Fruit fly (Drosophila melanogaster): ENCODE data around the gene CG17648.

Gene CG17648

dm6 chr2L:1727826-1728619 is 24.1 kb upstream of the CG17648 start (continued):
- peak; percentile 86 for TF ChIP-seq CG10462 (GFP tag; optimal IDR thresholded peaks at IDR 0.05)
- TF ChIP-seq exex (tag; optimal IDR thresholded peaks at IDR 0.05), result peak; percentile 86
- peak; percentile 92 for TF ChIP-seq CG6813 (GFP tag; optimal IDR thresholded peaks at IDR 0.05)
- TF ChIP-seq Sox100B (GFP tag; optimal IDR thresholded peaks at IDR 0.05), result peak; percentile 99
- TF ChIP-seq jumu (GFP tag; optimal IDR thresholded peaks at IDR 0.05), result peak; percentile 86
- TF ChIP-seq tgo (GFP tag; IDR thresholded peaks at IDR 0.05), result peak; percentile 97
- peak; percentile 98 for TF ChIP-seq CG2120 (GFP tag; optimal IDR thresholded peaks at IDR 0.05)
- peak; percentile 90 for TF ChIP-seq psq (GFP tag; optimal IDR thresholded peaks at IDR 0.05)
- peak; percentile 25 for TF ChIP-seq CG4282 (GFP tag; optimal IDR thresholded peaks at IDR 0.05)
- peak; percentile 54 for TF ChIP-seq Atf-2 (GFP tag; optimal IDR thresholded peaks at IDR 0.05)
- no peak; the same call in 1 of the 2 replicates for TF ChIP-seq CG42726 (GFP tag; IDR thresholded peaks at IDR 0.05; ENCODE audit: partially characterized antibody)
- TF ChIP-seq CG6272 (GFP tag; IDR thresholded peaks at IDR 0.05), result peak; percentile 96
- peak; percentile 91 for TF ChIP-seq ro (GFP tag; IDR thresholded peaks at IDR 0.05)
- no peak for TF ChIP-seq phol (tag; optimal IDR thresholded peaks at IDR 0.05)
- TF ChIP-seq CG32767 (GFP tag; IDR thresholded peaks at IDR 0.05), result peak; percentile 98
- peak; percentile 56; the same call in 2 of the 3 replicates for TF ChIP-seq Opbp (GFP tag; IDR thresholded peaks at IDR 0.05; ENCODE audit: partially characterized antibody)
- peak; percentile 98 for TF ChIP-seq gcm (GFP tag; optimal IDR thresholded peaks at IDR 0.05)
- TF ChIP-seq pnt (GFP tag; optimal IDR thresholded peaks at IDR 0.05), result peak; percentile 76
- TF ChIP-seq sc (optimal IDR thresholded peaks at IDR 0.05), result no peak
- peak; percentile 96 for TF ChIP-seq sc (GFP tag; optimal IDR thresholded peaks at IDR 0.05)
- no peak for TF ChIP-seq Tbp (GFP tag; optimal IDR thresholded peaks at IDR 0.05)
- TF ChIP-seq CG10979 (tag; optimal IDR thresholded peaks at IDR 0.05), result peak; percentile 95
- peak; percentile 89 for TF ChIP-seq mam (GFP tag; optimal IDR thresholded peaks at IDR 0.05)
- TF ChIP-seq zen2 (GFP tag; IDR thresholded peaks at IDR 0.05; ENCODE audit: partially characterized antibody), result no peak; the same call in 2 of the 3 replicates
- TF ChIP-seq CG30020 (tag; optimal IDR thresholded peaks at IDR 0.05), result peak; percentile 88
- TF ChIP-seq pfk (GFP tag; optimal IDR thresholded peaks at IDR 0.05), result peak; percentile 63
- TF ChIP-seq CTCF (GFP tag; optimal IDR thresholded peaks at IDR 0.05), result peak; percentile 47
- peak; percentile 97 for TF ChIP-seq CG34224 (GFP tag; IDR thresholded peaks at IDR 0.05; ENCODE audit: partially characterized antibody)
- peak; percentile 25 for TF ChIP-seq CG9876 (GFP tag; optimal IDR thresholded peaks at IDR 0.05)
- peak; percentile 95 for TF ChIP-seq CG4404 (GFP tag; IDR thresholded peaks at IDR 0.05)
- peak; percentile 90 for TF ChIP-seq Asciz (GFP tag; optimal IDR thresholded peaks at IDR 0.05)
- peak; percentile 89 for TF ChIP-seq HLH4C (GFP tag; IDR thresholded peaks at IDR 0.05; ENCODE audit: partially characterized antibody)
- TF ChIP-seq HmgD (GFP tag; optimal IDR thresholded peaks at IDR 0.05), result no peak
- TF ChIP-seq CG11456 (GFP tag; IDR thresholded peaks at IDR 0.05), result peak; percentile 97
- peak; percentile 92 for TF ChIP-seq Awh (GFP tag; IDR thresholded peaks at IDR 0.05)
- TF ChIP-seq aop (GFP tag; IDR thresholded peaks at IDR 0.05), result peak; percentile 81
- TF ChIP-seq Sry-β (GFP tag; optimal IDR thresholded peaks at IDR 0.05), result peak; percentile 48
- peak; percentile 98 for TF ChIP-seq CG12391 (tag; optimal IDR thresholded peaks at IDR 0.05)
- TF ChIP-seq Bteb2 (GFP tag; optimal IDR thresholded peaks at IDR 0.05), result peak; percentile 92
- TF ChIP-seq Optix (GFP tag; IDR thresholded peaks at IDR 0.05), result peak; percentile 94
- peak; percentile 96 for TF ChIP-seq lbe (GFP tag; optimal IDR thresholded peaks at IDR 0.05)
- peak; percentile 98 for TF ChIP-seq salm (tag; optimal IDR thresholded peaks at IDR 0.05)
- TF ChIP-seq crc (GFP tag; optimal IDR thresholded peaks at IDR 0.05), result no peak
- peak; percentile 85 for TF ChIP-seq inv (GFP tag; IDR thresholded peaks at IDR 0.05; ENCODE audit: partially characterized antibody)
- peak; percentile 91 for TF ChIP-seq CG16813 (GFP tag; IDR thresholded peaks at IDR 0.05; ENCODE audit: partially characterized antibody)
- TF ChIP-seq CG14965 (GFP tag; optimal IDR thresholded peaks at IDR 0.05; ENCODE audit: borderline replicate concordance), result no peak
- TF ChIP-seq CG10321 (GFP tag; IDR thresholded peaks at IDR 0.05), result peak; percentile 78; the same call in 1 of the 2 replicates
- TF ChIP-seq amos (GFP tag; IDR thresholded peaks at IDR 0.05; ENCODE audit: partially characterized antibody), result peak; percentile 72; the same call in 1 of the 2 replicates
- TF ChIP-seq CG1603 (tag; optimal IDR thresholded peaks at IDR 0.05), result peak; percentile 46
